Worm (Caenorhabditis elegans) whole organism, late embryonic: ENCODE data around the gene nhr-67.

Experiments
- C08G9.2 ChIP-seq: sonication (generic microtip); optimal IDR thresholded peaks from 2 replicates; lab custom pipeline; 2016; ENCODE audit warnings: mild to moderate bottlenecking, missing genetic modification characterization, moderate library complexity, missing compliant biosample characterization
- C38D4.7 ChIP-seq: fragments of 200-800 bp; sonication (Bioruptor generic); optimal IDR thresholded peaks from 2 replicates; lab custom pipeline; 2018; ENCODE audit warnings: mild to moderate bottlenecking, missing genetic modification characterization, moderate library complexity, missing compliant biosample characterization
- K02D7.2 ChIP-seq: sonication (generic microtip); optimal IDR thresholded peaks from 2 replicates; lab custom pipeline; 2017; ENCODE audit warnings: mild to moderate bottlenecking, missing genetic modification characterization, missing compliant biosample characterization
- K09A11.1 ChIP-seq: sonication (generic microtip); optimal IDR thresholded peaks from 2 replicates; lab custom pipeline; 2017; ENCODE audit warnings: antibody characterized with exemption, mild to moderate bottlenecking, missing genetic modification characterization, missing compliant biosample characterization; ENCODE audit not compliant: insufficient read depth
- Y22D7AL.16 ChIP-seq: sonication (generic microtip); optimal IDR thresholded peaks from 2 replicates; lab custom pipeline; 2016; ENCODE audit warnings: missing genetic modification characterization, missing compliant biosample characterization
- ama-1 ChIP-seq: fragments of 150-350 bp; optimal IDR thresholded peaks from 2 replicates; lab custom pipeline; 2014
- ceh-14 ChIP-seq: sonication (generic microtip); optimal IDR thresholded peaks from 2 replicates; lab custom pipeline; 2016; ENCODE audit warnings: missing genotype, missing genetic modification characterization, missing compliant biosample characterization
- ceh-19 ChIP-seq: fragments of 200-800 bp; sonication (Bioruptor generic); optimal IDR thresholded peaks from 2 replicates; lab custom pipeline; 2018; ENCODE audit warnings: mild to moderate bottlenecking, missing genetic modification characterization, missing compliant biosample characterization
- ceh-2 ChIP-seq: sonication (generic microtip); optimal IDR thresholded peaks from 2 replicates; lab custom pipeline; 2016; ENCODE audit warnings: missing genotype, missing genetic modification characterization, missing compliant biosample characterization
- ceh-22 ChIP-seq: sonication (generic microtip); optimal IDR thresholded peaks from 2 replicates; lab custom pipeline; 2017; ENCODE audit warnings: missing biosample characterization, missing genetic modification characterization
- ceh-34 ChIP-seq: sonication (generic microtip); optimal IDR thresholded peaks from 2 replicates; lab custom pipeline; 2016; ENCODE audit warnings: mild to moderate bottlenecking, missing genetic modification characterization, missing compliant biosample characterization
- ceh-48 ChIP-seq: sonication (generic microtip); optimal IDR thresholded peaks from 2 replicates; lab custom pipeline; 2016; ENCODE audit warnings: missing genetic modification characterization, inconsistent platforms, missing compliant biosample characterization
- ceh-9 ChIP-seq: sonication (generic microtip); optimal IDR thresholded peaks from 2 replicates; lab custom pipeline; 2016; ENCODE audit warnings: mild to moderate bottlenecking, missing genetic modification characterization, inconsistent platforms, missing compliant biosample characterization
- elt-2 ChIP-seq: sonication (generic microtip); optimal IDR thresholded peaks from 2 replicates; lab custom pipeline; 2016; ENCODE audit warnings: missing genetic modification reagents, missing genetic modification characterization, missing compliant biosample characterization
- elt-4 ChIP-seq: sonication (generic microtip); optimal IDR thresholded peaks from 2 replicates; lab custom pipeline; 2016; ENCODE audit warnings: missing genetic modification characterization, missing compliant biosample characterization
- ets-4 ChIP-seq: sonication (generic microtip); optimal IDR thresholded peaks from 2 replicates; lab custom pipeline; 2016; ENCODE audit warnings: missing genetic modification characterization, missing compliant biosample characterization
- eyg-1 ChIP-seq: sonication (generic microtip); optimal IDR thresholded peaks from 2 replicates; lab custom pipeline; 2016; ENCODE audit warnings: missing genotype, missing genetic modification characterization, missing compliant biosample characterization
- fkh-10 ChIP-seq: fragments of 150-350 bp; optimal IDR thresholded peaks from 2 replicates; lab custom pipeline; 2014; ENCODE audit warnings: missing biosample characterization, missing genetic modification reagents, missing genetic modification characterization
- hlh-30 ChIP-seq: sonication (generic microtip); optimal IDR thresholded peaks from 2 replicates; lab custom pipeline; 2017; ENCODE audit warnings: antibody characterized with exemption, missing genetic modification characterization, missing compliant biosample characterization; ENCODE audit not compliant: insufficient read depth
- hlh-8 ChIP-seq: sonication (generic microtip); optimal IDR thresholded peaks from 2 replicates; lab custom pipeline; 2016; ENCODE audit warnings: missing genotype, missing genetic modification characterization, missing compliant biosample characterization
- lin-11 ChIP-seq: fragments of 200-800 bp; sonication (Bioruptor generic); optimal IDR thresholded peaks from 2 replicates; lab custom pipeline; 2018; ENCODE audit warnings: mild to moderate bottlenecking, missing genetic modification characterization, missing compliant biosample characterization
- madf-2 ChIP-seq: sonication (generic microtip); optimal IDR thresholded peaks from 2 replicates; lab custom pipeline; 2017; ENCODE audit warnings: missing genetic modification characterization, missing compliant biosample characterization
- nfya-1 ChIP-seq: sonication (generic microtip); optimal IDR thresholded peaks from 2 replicates; lab custom pipeline; 2017; ENCODE audit warnings: missing genetic modification characterization, mild to moderate bottlenecking, missing compliant biosample characterization, antibody characterized with exemption, moderate library complexity
- nhr-232 ChIP-seq: sonication (generic microtip); optimal IDR thresholded peaks from 2 replicates; lab custom pipeline; 2016; ENCODE audit warnings: missing genetic modification characterization, missing compliant biosample characterization
- odd-2 ChIP-seq: sonication (generic microtip); optimal IDR thresholded peaks from 2 replicates; lab custom pipeline; 2017; ENCODE audit warnings: antibody characterized with exemption, mild to moderate bottlenecking, missing genetic modification characterization, missing compliant biosample characterization
- pag-3 ChIP-seq: sonication (generic microtip); optimal IDR thresholded peaks from 2 replicates; lab custom pipeline; 2016; ENCODE audit warnings: missing compliant biosample characterization, missing genetic modification characterization, borderline replicate concordance
- pax-1 ChIP-seq: fragments of 150-350 bp; optimal IDR thresholded peaks from 2 replicates; lab custom pipeline; 2014; ENCODE audit warnings: missing biosample characterization, missing genetic modification characterization
- pha-2 ChIP-seq: sonication (generic microtip); optimal IDR thresholded peaks from 2 replicates; lab custom pipeline; 2017; ENCODE audit warnings: mild to moderate bottlenecking, missing genetic modification characterization, missing compliant biosample characterization
- pha-4 ChIP-seq: fragments of 150-350 bp; optimal IDR thresholded peaks from 2 replicates; lab custom pipeline; 2018; ENCODE audit warnings: missing biosample characterization, missing genetic modification reagents, missing genetic modification characterization
- pqm-1 ChIP-seq: sonication (generic microtip); optimal IDR thresholded peaks from 2 replicates; lab custom pipeline; 2016; ENCODE audit warnings: missing genetic modification characterization, missing compliant biosample characterization
- pros-1 ChIP-seq: fragments of 150-350 bp; optimal IDR thresholded peaks from 2 replicates; lab custom pipeline; 2014; ENCODE audit warnings: missing biosample characterization, missing genetic modification reagents, missing genetic modification characterization
- sdc-2 ChIP-seq: sonication (generic microtip); optimal IDR thresholded peaks from 2 replicates; lab custom pipeline; 2016; ENCODE audit warnings: missing genotype, missing genetic modification characterization, missing compliant biosample characterization
- sox-4 ChIP-seq: sonication (generic microtip); optimal IDR thresholded peaks from 2 replicates; lab custom pipeline; 2017; ENCODE audit warnings: mild to moderate bottlenecking, missing genetic modification characterization, inconsistent platforms, missing compliant biosample characterization
- ttx-3 ChIP-seq: sonication (generic microtip); optimal IDR thresholded peaks from 2 replicates; lab custom pipeline; 2016; ENCODE audit warnings: missing genetic modification reagents, missing genetic modification characterization, missing compliant biosample characterization
- unc-3 ChIP-seq, 2 experiments: fragments of 200-800 bp in 1 of 2; sonication (Bioruptor generic) in 1 of 2; sonication (generic microtip) in 1 of 2; conservative IDR thresholded peaks in 1 of 2; optimal IDR thresholded peaks in 1 of 2; 2 replicates each; pipeline versions ENCODE4 v1.3.6 to Lab custom; 2016 to 2022; ENCODE audit warnings: missing compliant biosample characterization in 2 of 2, missing genetic modification characterization in 2 of 2, missing genetic modification reagents in 1 of 2
- zip-5 ChIP-seq: sonication (generic microtip); optimal IDR thresholded peaks from 2 replicates; lab custom pipeline; 2016; ENCODE audit warnings: missing genetic modification characterization, missing compliant biosample characterization
- ztf-16 ChIP-seq: sonication (generic microtip); optimal IDR thresholded peaks from 2 replicates; lab custom pipeline; 2017; ENCODE audit warnings: missing genetic modification characterization, missing compliant biosample characterization

Gene nhr-67

ce11 chrIV:11169652-11170051, at the start of gene nhr-67:
Gene nhr-67 (plus strand): TSS chrIV:11169748.
- TF ChIP-seq C08G9.2 (no peak), ceh-19 (GFP tag; lab: Kevin White, UChicago) (no peak), ceh-2 (no peak), ttx-3 (tag; lab: Kevin White, UChicago) (no peak), elt-4 (tag; lab: Kevin White, UChicago) (no peak), pha-2 (tag; lab: Kevin White, UChicago) (no peak), K02D7.2 (tag; lab: Kevin White, UChicago) (no peak), K09A11.1 (tag; lab: Kevin White, UChicago) (no peak), hlh-30 (tag; lab: Kevin White, UChicago) (no peak), zip-5 (tag; lab: Kevin White, UChicago) (no peak), ztf-16 (no peak), Y22D7AL.16 (no peak), lin-11 (tag; lab: Kevin White, UChicago) (no peak), odd-2 (tag; lab: Kevin White, UChicago) (no peak), pax-1 (tag; lab: Kevin White, UChicago) (no peak), ama-1 (lab: Kevin White, UChicago) (no peak), hlh-8 (no peak)

ce11 chrIV:11119972-11120562, 49.5 kb upstream of the nhr-67 start:
- TF ChIP-seq elt-2 (tag; lab: Kevin White, UChicago) (peak; percentile 15), ceh-22 (no peak), ceh-14 (tag; lab: Kevin White, UChicago) (no peak), nfya-1 (tag; lab: Kevin White, UChicago) (no peak), unc-3 (GFP tag; conservative IDR thresholded peaks at IDR 0.05; lab: Robert Waterston, UW) (no peak), unc-3 (tag; optimal IDR thresholded peaks at IDR 0.05; lab: Kevin White, UChicago) (no peak)

- no peak for TF ChIP-seq K02D7.2 (tag; lab: Kevin White, UChicago)
- TF ChIP-seq pha-4 = no peak
- no peak for TF ChIP-seq pros-1 (tag; lab: Kevin White, UChicago)
- no peak for TF ChIP-seq pag-3 (tag; lab: Kevin White, UChicago)
- no peak for TF ChIP-seq eyg-1 (tag; lab: Kevin White, UChicago)
- no peak for TF ChIP-seq ceh-9 (tag; lab: Kevin White, UChicago)
- TF ChIP-seq ceh-34 = no peak
- no peak for TF ChIP-seq madf-2 (tag; lab: Kevin White, UChicago)
- TF ChIP-seq sdc-2 (tag; lab: Kevin White, UChicago) = no peak
- no peak for TF ChIP-seq zip-5 (tag; lab: Kevin White, UChicago)
- no peak for TF ChIP-seq ttx-3 (tag; lab: Kevin White, UChicago)
- TF ChIP-seq nhr-232 (tag; lab: Kevin White, UChicago) = no peak
- no peak for TF ChIP-seq ceh-48 (tag; lab: Kevin White, UChicago)
- no peak for TF ChIP-seq K09A11.1 (tag; lab: Kevin White, UChicago)
- no peak for TF ChIP-seq sox-4 (tag; lab: Kevin White, UChicago)
- no peak for TF ChIP-seq C38D4.7
- no peak for TF ChIP-seq pqm-1 (tag; lab: Kevin White, UChicago)
- no peak for TF ChIP-seq C08G9.2
- TF ChIP-seq fkh-10 = no peak
- TF ChIP-seq ets-4 (tag; lab: Kevin White, UChicago) = no peak
Measured at ce11 chrIV:11124674-11125073, 44.9 kb upstream of the nhr-67 start, which contains the start of gene spo-11. Gene spo-11 (minus strand): TSS chrIV:11124862.
